Fruit fly (Drosophila melanogaster) Kc167 (cell line): ENCODE results near the gene CG34376.

Experiments used
- Myc ChIP-seq: fragments of >200 bp; optimal IDR thresholded peaks from 2 replicates; lab custom pipeline; 2017; ENCODE audit warnings: missing external identifiers
- Sin3A ChIP-seq: fragments of >200 bp; optimal IDR thresholded peaks from 2 replicates; lab custom pipeline; 2018; ENCODE audit warnings: missing external identifiers
- h ChIP-seq: fragments of >200 bp; optimal IDR thresholded peaks from 3 replicates; lab custom pipeline; 2018; ENCODE audit warnings: missing external identifiers
- insv ChIP-seq: fragments of >200 bp; optimal IDR thresholded peaks from 3 replicates; lab custom pipeline; 2018; ENCODE audit warnings: missing external identifiers
- psq ChIP-seq: fragments of >200 bp; optimal IDR thresholded peaks from 2 replicates; lab custom pipeline; 2017; ENCODE audit warnings: missing external identifiers
- ttk ChIP-seq: sonication (Bioruptor generic); optimal IDR thresholded peaks from 2 replicates; lab custom pipeline; 2017; ENCODE audit warnings: missing external identifiers

Gene CG34376

DNA sequence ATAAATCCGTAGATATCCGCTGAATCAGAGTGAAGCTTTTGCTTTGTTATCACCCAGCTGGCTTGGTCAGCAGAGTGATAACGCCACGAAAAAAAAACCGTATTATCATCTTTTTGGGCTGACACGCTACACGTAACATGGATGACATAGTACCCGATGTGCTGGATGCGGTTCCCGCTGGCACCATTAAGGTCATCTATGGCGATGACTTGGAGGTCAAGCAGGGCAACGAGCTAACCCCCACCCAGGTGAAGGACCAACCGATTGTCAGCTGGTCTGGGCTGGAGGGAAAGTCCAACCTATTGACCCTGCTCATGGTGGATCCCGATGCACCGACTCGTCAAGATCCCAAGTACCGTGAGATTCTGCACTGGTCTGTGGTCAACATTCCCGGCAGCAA lies 17.2 kb downstream of the CG34376 start:
- TF ChIP-seq Myc, result no peak
- TF ChIP-seq ttk (lab: Kevin White, UChicago), result no peak
- no peak for TF ChIP-seq psq (lab: Kevin White, UChicago)
- TF ChIP-seq insv (lab: Kevin White, UChicago), result no peak
- no peak for TF ChIP-seq h (lab: Kevin White, UChicago)
- no peak for TF ChIP-seq Sin3A (lab: Kevin White, UChicago)

DNA sequence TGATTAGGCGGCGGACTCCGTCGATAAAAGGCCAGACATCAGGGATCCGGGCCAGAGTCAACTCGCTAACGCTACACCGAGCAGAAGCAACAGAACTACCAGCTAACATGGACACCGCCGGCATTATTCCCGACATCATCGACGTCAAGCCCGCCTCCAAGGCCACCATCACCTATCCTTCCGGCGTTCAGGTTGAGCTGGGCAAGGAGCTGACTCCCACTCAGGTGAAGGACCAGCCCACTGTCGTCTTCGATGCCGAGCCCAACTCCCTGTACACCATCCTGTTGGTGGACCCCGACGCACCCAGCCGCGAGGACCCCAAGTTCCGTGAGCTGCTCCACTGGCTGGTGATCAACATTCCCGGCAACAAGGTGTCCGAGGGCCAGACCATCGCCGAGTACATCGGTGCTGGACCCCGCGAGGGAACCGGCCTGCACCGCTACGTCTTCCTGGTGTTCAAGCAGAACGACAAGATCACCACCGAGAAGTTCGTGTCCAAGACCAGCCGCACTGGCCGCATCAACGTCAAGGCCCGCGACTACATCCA lies 18.2 kb downstream of the CG34376 start, which contains the start of gene Pebp1:
TSS of gene Pebp1 (plus strand) at position 51 of the 547 bp plus-strand sequence.
- TF ChIP-seq psq (lab: Kevin White, UChicago) (no peak), h (lab: Kevin White, UChicago) (no peak), ttk (lab: Kevin White, UChicago) (no peak), Sin3A (lab: Kevin White, UChicago) (no peak), insv (lab: Kevin White, UChicago) (no peak), Myc (no peak)

DNA sequence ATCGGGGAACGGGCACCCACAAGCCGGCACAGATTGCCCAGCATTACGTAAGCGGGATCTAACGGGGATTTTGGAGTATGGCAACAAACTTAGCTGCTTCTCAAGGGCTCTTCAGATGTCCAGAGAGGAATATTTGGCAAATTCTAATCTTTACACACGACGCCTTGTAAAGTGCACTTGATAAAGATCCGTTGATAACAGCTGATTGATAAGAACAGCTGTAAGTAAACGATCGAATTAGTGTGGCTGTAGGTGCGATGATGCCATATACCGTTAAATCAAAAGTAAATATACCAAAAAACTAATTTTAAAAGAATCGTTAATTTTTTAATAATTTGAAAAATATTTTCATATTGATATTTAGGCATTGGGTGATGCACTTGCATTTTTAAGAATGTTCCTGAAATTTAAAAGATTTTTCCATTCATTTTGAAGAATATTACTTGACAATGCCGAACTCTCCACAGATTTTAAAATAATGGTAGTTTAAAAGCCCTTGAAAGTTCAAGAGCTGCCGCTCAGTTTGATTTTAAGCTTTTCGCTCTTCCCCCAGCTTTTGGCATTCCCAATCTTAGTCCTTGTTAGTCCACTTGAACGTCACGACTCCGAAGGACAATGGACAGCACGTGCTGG lies 20.2 kb downstream of the CG34376 start, which contains the start of the genes CG5377 and Nrx-1:
TSS of gene CG5377 (minus strand) at position 219 of the 633 bp plus-strand sequence.
TSS of gene Nrx-1 (plus strand) at position 574 of the 633 bp plus-strand sequence.
- TF ChIP-seq insv (lab: Kevin White, UChicago), result no peak

DNA sequence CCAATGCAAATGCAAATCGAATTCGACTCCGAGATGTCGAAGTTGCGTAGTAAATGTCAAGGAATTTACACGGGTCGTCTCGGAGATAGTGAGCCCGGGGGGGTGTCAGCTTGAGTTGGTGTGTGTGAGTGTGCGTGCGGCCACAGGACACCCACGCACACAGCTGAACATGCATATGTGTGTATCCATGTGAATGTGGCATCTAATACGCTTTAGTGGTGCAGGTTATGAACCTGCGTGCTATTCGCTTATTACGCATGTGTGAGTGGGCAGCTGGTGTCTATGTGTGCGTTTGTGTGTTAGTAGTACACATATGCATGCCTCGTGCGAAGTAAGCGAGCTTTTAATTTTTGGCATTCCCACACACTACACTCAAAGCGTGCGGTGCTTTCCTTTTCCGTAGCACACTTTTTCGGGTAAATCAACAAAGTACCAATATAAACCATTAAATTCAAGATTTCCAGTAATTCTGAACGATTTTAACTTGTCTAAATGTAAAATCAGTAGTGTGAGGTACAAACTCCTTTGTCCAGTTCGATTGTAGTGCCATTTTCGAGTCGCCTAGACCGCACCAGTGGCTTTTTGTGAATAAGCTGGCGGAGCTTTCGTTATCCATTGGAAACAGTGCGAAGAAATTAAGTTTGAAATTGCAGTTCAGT lies 21.1 kb downstream of the CG34376 start:
- TF ChIP-seq psq (lab: Kevin White, UChicago), result no peak
- TF ChIP-seq Sin3A (lab: Kevin White, UChicago), result no peak
- TF ChIP-seq insv (lab: Kevin White, UChicago), result no peak
- TF ChIP-seq ttk (lab: Kevin White, UChicago), result no peak
- TF ChIP-seq h (lab: Kevin White, UChicago), result no peak
- no peak for TF ChIP-seq Myc

dm6 chr3R:22470064-22470463 lies 22.2 kb downstream of the CG34376 start:
- TF ChIP-seq Sin3A (lab: Kevin White, UChicago), result no peak
- TF ChIP-seq ttk (lab: Kevin White, UChicago), result no peak
- no peak for TF ChIP-seq insv (lab: Kevin White, UChicago)
- no peak for TF ChIP-seq psq (lab: Kevin White, UChicago)
- no peak for TF ChIP-seq h (lab: Kevin White, UChicago)
- TF ChIP-seq Myc, result no peak

DNA sequence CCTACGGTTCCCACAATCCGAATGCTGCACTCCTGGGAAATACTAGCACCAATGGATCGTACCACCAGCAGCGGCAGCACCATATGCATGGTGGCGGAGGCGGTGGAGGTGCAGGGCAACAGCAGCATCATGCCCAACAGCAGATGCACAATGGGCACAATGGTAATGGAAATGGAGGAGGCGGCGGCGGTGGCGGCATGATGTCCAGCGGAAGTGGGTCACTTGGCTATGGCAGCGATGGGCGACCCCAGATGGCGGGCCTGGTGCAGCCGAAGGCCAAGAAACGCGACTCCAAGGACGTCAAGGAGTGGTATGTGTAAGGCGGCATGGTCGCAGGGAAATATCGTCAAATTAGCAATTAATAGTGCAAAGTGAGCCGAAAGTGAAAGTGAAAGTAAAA lies 35.6 kb downstream of the CG34376 start:
- TF ChIP-seq Myc (no peak), Sin3A (lab: Kevin White, UChicago) (no peak)

DNA sequence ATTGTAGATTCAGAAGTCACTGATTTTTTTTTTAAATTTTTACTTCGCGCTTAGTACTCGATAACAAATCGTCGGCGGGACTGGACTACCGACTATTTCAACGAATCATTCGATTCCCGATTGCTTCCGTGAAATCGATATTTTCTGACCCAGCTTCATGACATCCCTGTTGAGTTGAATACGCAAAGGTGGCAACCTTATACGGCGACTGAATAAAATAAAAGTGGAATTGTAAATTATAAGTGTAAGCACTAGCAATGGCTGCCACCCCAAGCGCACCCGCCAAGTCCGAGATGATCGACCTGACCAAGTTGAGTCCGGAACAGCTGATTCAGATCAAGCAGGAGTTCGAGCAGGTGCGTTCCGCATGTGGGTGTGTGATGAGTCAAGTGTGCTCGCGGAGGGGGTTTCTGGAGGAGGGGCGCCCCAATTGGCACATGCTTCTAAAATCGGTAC lies 39.2 kb downstream of the CG34376 start, which contains the start of gene Pfdn5:
TSS of gene Pfdn5 (plus strand) at position 3 of the 456 bp plus-strand sequence.
- no peak for TF ChIP-seq h (lab: Kevin White, UChicago)
- no peak for TF ChIP-seq ttk (lab: Kevin White, UChicago)
- TF ChIP-seq psq (lab: Kevin White, UChicago), result no peak
- no peak for TF ChIP-seq insv (lab: Kevin White, UChicago)
- TF ChIP-seq Myc, result no peak
- TF ChIP-seq Sin3A (lab: Kevin White, UChicago), result no peak

- no peak for TF ChIP-seq psq (lab: Kevin White, UChicago)
- TF ChIP-seq h (lab: Kevin White, UChicago), result no peak
- TF ChIP-seq Myc, result no peak
- no peak for TF ChIP-seq insv (lab: Kevin White, UChicago)
- no peak for TF ChIP-seq ttk (lab: Kevin White, UChicago)
- no peak for TF ChIP-seq Sin3A (lab: Kevin White, UChicago)
Measured at dm6 chr3R:22488855-22489254, 41.0 kb downstream of the CG34376 start, which contains the start of gene CG5376. Gene CG5376 (minus strand): TSS chr3R:22488955.

DNA sequence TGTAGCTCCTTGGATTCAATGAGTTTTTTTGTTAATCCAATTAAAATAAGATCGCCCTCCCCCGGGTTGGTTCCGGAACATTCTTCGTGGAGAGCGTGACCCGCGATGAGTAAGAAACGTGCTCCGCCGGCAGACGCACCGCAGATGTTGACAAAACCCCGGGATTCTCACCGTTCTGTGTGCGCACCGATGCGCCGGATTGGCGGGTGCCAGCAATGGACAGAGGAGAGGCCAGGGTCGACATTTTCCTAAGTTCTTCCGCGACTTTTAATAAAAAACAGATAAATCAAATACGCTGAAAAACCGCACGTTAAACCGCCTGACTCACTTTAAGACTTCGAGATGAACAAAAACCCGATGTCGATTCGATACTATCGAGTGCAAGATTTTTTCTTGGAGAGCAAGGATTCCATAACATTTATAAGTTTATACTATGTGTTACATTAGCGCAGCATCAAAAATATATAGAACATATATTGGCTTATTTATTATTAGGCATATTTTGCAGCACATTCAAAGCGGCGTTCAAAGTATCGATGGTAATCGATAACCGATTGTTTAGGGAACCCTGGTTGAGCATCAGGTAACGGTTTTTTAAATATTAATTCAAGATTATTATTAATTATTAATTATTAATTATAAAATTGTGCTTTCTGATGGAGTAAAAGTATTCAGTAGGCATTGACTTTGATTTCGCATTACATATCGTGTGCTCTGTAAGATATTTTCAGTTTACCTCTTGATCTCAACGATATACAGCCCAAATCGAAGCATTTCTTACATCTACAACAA lies 43.4 kb downstream of the CG34376 start, which contains the start of the genes CCT1 and tHMG1:
TSS of gene CCT1 (minus strand) at position 352 of the 792 bp plus-strand sequence.
TSS of gene tHMG1 (plus strand) at position 742 of the 792 bp plus-strand sequence.
- TF ChIP-seq ttk (lab: Kevin White, UChicago) (no peak), Myc (no peak), h (lab: Kevin White, UChicago) (no peak), insv (lab: Kevin White, UChicago) (no peak), psq (lab: Kevin White, UChicago) (no peak), Sin3A (lab: Kevin White, UChicago) (no peak)

DNA sequence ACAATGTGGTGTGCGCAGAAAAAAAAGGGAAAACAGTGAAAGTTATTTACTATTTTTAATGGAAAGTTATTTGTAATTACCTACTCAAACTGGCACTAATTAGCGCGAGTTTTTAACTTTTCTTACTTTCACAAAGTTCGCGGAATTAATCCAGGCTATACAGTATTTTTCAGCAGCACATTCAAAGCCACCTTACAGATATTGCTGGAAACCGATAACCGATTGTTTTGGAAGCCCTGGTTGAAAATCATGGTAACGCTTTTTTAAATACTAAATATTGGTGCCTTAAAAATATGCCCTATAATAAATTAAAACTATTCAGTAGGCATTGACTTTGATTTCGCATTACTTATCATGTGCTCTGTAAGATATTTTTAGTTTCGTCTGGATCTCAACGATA lies 44.9 kb downstream of the CG34376 start, which contains the start of gene tHMG2:
TSS of gene tHMG2 (plus strand) at position 187 of the 400 bp plus-strand sequence.
- TF ChIP-seq Sin3A (lab: Kevin White, UChicago) (no peak), ttk (lab: Kevin White, UChicago) (no peak), Myc (no peak), psq (lab: Kevin White, UChicago) (no peak), h (lab: Kevin White, UChicago) (no peak), insv (lab: Kevin White, UChicago) (no peak)
